Worm (Caenorhabditis elegans): Measurements from ENCODE around the gene C34H4.1.
A peak's percentile ranks its signal among the peaks of the same experiment; 100 is the strongest.

Gene C34H4.1

ce11 chrIV:1550131-1550530 is 5.2 kb upstream of the C34H4.1 start, which contains the start of gene C34H4.5:
Gene C34H4.5, minus strand, starts transcription at chrIV:1550231.
- TF ChIP-seq W03F9.2 (tag; optimal IDR thresholded peaks at IDR 0.05) (no peak), him-1 (tag; optimal IDR thresholded peaks at IDR 0.05) (no peak), dao-5 (tag; optimal IDR thresholded peaks at IDR 0.05) (no peak)

ce11 chrIV:1550578-1550977 is 4.8 kb upstream of the C34H4.1 start, which contains the start of gene tag-244:
Gene tag-244, plus strand, starts transcription at chrIV:1550878.
- TF ChIP-seq W03F9.2 (tag; optimal IDR thresholded peaks at IDR 0.05) (no peak), him-1 (tag; optimal IDR thresholded peaks at IDR 0.05) (no peak), dao-5 (tag; optimal IDR thresholded peaks at IDR 0.05) (no peak)

- no peak for TF ChIP-seq him-1 (tag; optimal IDR thresholded peaks at IDR 0.05)
- TF ChIP-seq W03F9.2 (tag; optimal IDR thresholded peaks at IDR 0.05), result no peak
- no peak for TF ChIP-seq dao-5 (tag; optimal IDR thresholded peaks at IDR 0.05)
These were observed 2.0 kb upstream of the C34H4.1 start, which contains the start of gene C34H4.2 for ce11 chrIV:1553195-1553918. Gene C34H4.2, plus strand, starts transcription at chrIV:1553752.

- TF ChIP-seq him-1 (tag; optimal IDR thresholded peaks at IDR 0.05) (no peak), W03F9.2 (tag; optimal IDR thresholded peaks at IDR 0.05) (no peak), dao-5 (tag; optimal IDR thresholded peaks at IDR 0.05) (no peak)
These were observed 4.6 kb downstream of the C34H4.1 start, which contains the start of gene Y41D4B.17 for ce11 chrIV:1559931-1560330. Gene Y41D4B.17, plus strand, starts transcription at chrIV:1560104.

DNA sequence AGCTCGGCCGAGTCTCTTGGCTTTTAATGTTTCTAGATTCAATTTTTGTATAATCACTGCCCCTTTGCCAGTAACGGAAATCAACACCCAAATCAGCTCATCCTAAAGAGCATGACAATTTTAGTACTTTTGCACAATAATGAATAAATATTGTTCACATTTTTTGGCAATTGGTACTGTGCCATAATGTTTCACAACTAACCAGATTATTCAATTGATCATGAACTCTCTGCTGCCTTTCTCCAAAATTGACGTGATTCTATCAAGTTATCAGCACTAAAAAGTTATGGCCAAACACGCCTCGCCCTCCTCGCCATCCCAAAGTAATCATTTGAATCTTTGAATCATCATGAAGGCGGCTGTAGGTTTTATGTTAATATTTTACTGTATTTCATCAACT is 6.5 kb downstream of the C34H4.1 start, which contains the start of gene hpo-6:
hpo-6 (plus strand) TSS at position 301 of the 400 bp plus-strand sequence.
- TF ChIP-seq W03F9.2 (tag; optimal IDR thresholded peaks at IDR 0.05), result no peak
- TF ChIP-seq dao-5 (tag; optimal IDR thresholded peaks at IDR 0.05), result no peak
- no peak for TF ChIP-seq him-1 (tag; optimal IDR thresholded peaks at IDR 0.05)

DNA sequence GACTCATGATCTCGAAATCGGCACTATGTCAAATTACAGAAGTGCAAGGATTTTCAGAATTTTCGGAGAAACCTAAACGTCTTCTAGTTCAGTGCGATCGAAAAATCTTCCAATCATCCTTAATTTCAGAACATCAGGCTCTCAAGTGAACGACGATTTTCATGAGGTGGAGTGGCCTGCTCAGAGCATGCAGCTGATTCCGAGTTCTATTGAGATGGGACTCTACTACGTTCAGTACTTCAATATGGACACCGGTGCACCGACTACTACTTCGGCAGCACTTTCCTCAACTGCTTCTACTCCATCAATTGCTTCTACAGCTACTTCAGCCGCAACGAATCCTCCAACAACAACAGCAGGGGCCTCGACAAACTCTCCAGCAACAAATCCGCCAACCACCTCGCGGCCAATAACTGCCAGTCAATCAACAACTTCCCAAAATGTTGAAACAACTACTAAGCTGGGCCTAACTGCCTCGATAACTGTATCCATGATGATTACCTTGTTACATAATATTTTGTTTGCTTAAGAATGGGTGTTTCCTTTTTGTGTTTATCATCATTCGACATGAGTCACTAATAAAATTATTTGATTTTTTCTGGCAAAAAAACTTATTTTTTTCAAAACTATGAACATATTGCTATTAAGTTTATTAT is 8.2 kb downstream of the C34H4.1 start, which contains the start of gene Y41D4B.15:
Y41D4B.15 (plus strand) TSS at position 606 of the 656 bp plus-strand sequence.
- TF ChIP-seq W03F9.2 (tag; optimal IDR thresholded peaks at IDR 0.05) (no peak), him-1 (tag; optimal IDR thresholded peaks at IDR 0.05) (no peak), dao-5 (tag; optimal IDR thresholded peaks at IDR 0.05) (no peak)

DNA sequence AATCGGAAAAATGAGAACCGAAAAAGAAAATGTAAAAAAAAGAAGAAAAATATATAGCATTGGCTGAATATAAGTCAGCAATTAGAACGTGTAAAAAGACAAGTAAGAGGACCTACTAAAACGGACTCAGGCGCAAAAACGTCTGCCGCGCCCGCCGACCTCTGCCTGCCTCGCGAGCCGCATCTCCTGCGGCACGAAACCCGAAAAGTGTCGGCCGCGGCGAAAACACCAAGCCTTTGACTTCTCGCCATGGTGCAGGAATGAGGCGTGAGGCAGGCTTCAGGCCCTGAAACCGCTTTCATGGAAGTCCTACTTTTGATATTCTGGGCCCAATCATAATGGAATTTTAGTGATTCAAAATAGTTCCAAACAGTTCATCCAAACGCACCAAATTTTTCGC is 10.3 kb downstream of the C34H4.1 start:
- TF ChIP-seq dao-5 (tag; optimal IDR thresholded peaks at IDR 0.05) (no peak), W03F9.2 (tag; optimal IDR thresholded peaks at IDR 0.05) (no peak), him-1 (tag; optimal IDR thresholded peaks at IDR 0.05) (no peak)

- no peak for TF ChIP-seq dao-5 (tag; optimal IDR thresholded peaks at IDR 0.05)
- no peak for TF ChIP-seq him-1 (tag; optimal IDR thresholded peaks at IDR 0.05)
- no peak for TF ChIP-seq W03F9.2 (tag; optimal IDR thresholded peaks at IDR 0.05)
These were observed 12.2 kb downstream of the C34H4.1 start for ce11 chrIV:1567577-1567976.

ce11 chrIV:1576731-1577130 is 21.4 kb downstream of the C34H4.1 start, which contains the start of gene Y41D4B.14:
Gene Y41D4B.14, plus strand, starts transcription at chrIV:1577031.
- TF ChIP-seq W03F9.2 (tag; optimal IDR thresholded peaks at IDR 0.05), result no peak

DNA sequence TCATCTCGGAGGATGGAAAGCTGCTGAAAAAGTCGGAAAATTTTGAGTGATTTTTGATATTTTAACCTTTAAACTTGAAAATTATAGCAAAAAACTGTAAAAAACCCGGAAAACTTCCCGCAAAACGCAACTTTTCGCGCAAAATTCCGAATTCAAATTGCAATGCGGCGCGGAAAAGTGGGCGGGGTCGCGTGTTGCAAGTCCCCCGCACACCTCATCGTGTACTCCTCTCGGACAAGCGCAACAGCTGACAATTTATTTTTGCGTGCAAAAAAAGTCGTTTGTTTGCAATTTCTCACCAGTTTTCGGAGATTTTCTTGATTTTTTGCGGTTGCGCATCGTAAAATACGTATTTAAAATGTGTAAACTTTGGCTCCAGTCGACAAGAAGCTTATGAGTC is 40.4 kb downstream of the C34H4.1 start, which contains the start of gene npp-8:
npp-8 (minus strand) TSS at position 23 of the 400 bp plus-strand sequence.
- TF ChIP-seq W03F9.2 (tag; optimal IDR thresholded peaks at IDR 0.05) (peak; percentile 88), him-1 (tag; optimal IDR thresholded peaks at IDR 0.05) (no peak)

ce11 chrIV:1597018-1597417 is 41.6 kb downstream of the C34H4.1 start, which contains the start of gene ced-2:
Gene ced-2, plus strand, starts transcription at chrIV:1597318.
- no peak for TF ChIP-seq him-1 (tag; optimal IDR thresholded peaks at IDR 0.05)
- no peak for TF ChIP-seq W03F9.2 (tag; optimal IDR thresholded peaks at IDR 0.05)
- no peak for TF ChIP-seq dao-5 (tag; optimal IDR thresholded peaks at IDR 0.05)

DNA sequence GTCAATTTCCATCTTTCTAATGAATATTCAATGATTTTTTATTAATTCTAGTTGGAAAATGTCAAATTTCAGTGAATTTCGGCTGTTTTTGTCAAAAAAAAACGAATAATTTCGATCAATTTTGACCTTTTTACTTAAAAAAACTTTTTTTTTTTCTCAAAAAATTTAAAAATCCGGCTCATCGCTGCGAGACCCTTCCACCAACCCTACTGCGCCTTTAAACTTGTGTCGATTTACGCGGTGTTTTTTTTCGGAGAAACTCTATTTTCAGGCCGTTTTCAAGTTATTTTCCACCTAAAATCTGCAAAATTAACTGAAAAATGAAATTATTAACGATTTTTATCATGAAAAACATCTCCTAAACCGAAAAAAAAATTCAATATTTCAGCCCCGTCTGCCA is 45.4 kb downstream of the C34H4.1 start:
- no peak for TF ChIP-seq dao-5 (tag; optimal IDR thresholded peaks at IDR 0.05)
- no peak for TF ChIP-seq W03F9.2 (tag; optimal IDR thresholded peaks at IDR 0.05)
- TF ChIP-seq him-1 (tag; optimal IDR thresholded peaks at IDR 0.05), result no peak

ce11 chrIV:1601357-1601756 is 46.0 kb downstream of the C34H4.1 start, which contains the start of gene set-23:
Gene set-23, plus strand, starts transcription at chrIV:1601657.
- no peak for TF ChIP-seq him-1 (tag; optimal IDR thresholded peaks at IDR 0.05)
- TF ChIP-seq dao-5 (tag; optimal IDR thresholded peaks at IDR 0.05), result no peak
- no peak for TF ChIP-seq W03F9.2 (tag; optimal IDR thresholded peaks at IDR 0.05)

DNA sequence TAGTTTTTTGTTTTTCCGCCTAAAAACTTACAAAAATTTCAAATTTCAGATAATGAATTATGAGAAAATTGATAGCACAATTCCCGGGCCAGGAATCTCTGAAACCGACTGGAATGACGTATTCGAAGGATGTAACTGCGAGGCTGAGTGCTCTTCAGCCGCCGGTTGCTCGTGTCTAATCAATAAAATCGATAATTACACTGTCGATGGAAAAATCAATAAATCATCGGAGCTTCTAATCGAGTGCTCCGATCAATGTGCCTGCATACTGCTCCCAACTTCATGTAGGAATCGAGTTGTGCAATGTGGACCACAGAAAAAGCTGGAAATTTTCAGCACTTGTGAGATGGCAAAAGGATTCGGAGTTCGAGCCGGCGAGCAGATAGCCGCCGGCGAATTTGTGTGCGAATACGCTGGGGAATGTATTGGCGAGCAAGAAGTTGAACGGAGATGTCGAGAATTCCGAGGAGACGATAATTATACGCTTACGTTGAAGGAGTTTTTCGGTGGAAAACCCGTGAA is 47.6 kb downstream of the C34H4.1 start:
- TF ChIP-seq him-1 (tag; optimal IDR thresholded peaks at IDR 0.05) (no peak), dao-5 (tag; optimal IDR thresholded peaks at IDR 0.05) (no peak), W03F9.2 (tag; optimal IDR thresholded peaks at IDR 0.05) (no peak)
